Worm (Caenorhabditis elegans) whole organism, L2 larva: Measurements from ENCODE around the gene uroc-1.
"Not testable (repeated sequence)": the region's sequence is repeated elsewhere in the genome, so short reads cannot be mapped to it uniquely, and the experiment has no call there.

Experiments used
- F13H6.1 ChIP-seq: sonication (generic microtip); optimal IDR thresholded peaks from 2 replicates; lab custom pipeline; 2016; ENCODE audit warnings: missing genetic modification characterization, missing compliant biosample characterization
- R02D3.7 ChIP-seq: fragments of 150-350 bp; optimal IDR thresholded peaks from 2 replicates; lab custom pipeline; 2014; ENCODE audit warnings: missing biosample characterization, missing genetic modification characterization
- Y55F3AM.14 ChIP-seq: fragments of 200-800 bp; sonication (Bioruptor generic); optimal IDR thresholded peaks from 2 replicates; lab custom pipeline; 2018; ENCODE audit warnings: mild to moderate bottlenecking, missing genetic modification characterization, missing compliant biosample characterization
- aly-2 ChIP-seq: fragments of 150-350 bp; optimal IDR thresholded peaks from 2 replicates; lab custom pipeline; 2014; ENCODE audit warnings: missing biosample characterization, missing genetic modification characterization
- ama-1 ChIP-seq: fragments of 150-350 bp; optimal IDR thresholded peaks from 2 replicates; lab custom pipeline; 2018; ENCODE audit warnings: inconsistent platforms
- blmp-1 ChIP-seq: sonication (generic microtip); optimal IDR thresholded peaks from 2 replicates; lab custom pipeline; 2017; ENCODE audit warnings: missing genetic modification characterization, mild to moderate bottlenecking, missing compliant biosample characterization, antibody characterized with exemption, moderate library complexity; ENCODE audit not compliant: insufficient read depth
- ceh-16 ChIP-seq: fragments of 150-350 bp; optimal IDR thresholded peaks from 2 replicates; lab custom pipeline; 2014; ENCODE audit warnings: missing biosample characterization, missing genetic modification characterization
- ceh-82 ChIP-seq: fragments of 150-350 bp; optimal IDR thresholded peaks from 2 replicates; lab custom pipeline; 2014; ENCODE audit warnings: missing biosample characterization, missing genetic modification characterization
- crh-2 ChIP-seq: sonication (generic microtip); optimal IDR thresholded peaks from 2 replicates; lab custom pipeline; 2017; ENCODE audit warnings: missing biosample characterization, missing genetic modification characterization
- dmd-4 ChIP-seq: sonication (generic microtip); optimal IDR thresholded peaks from 2 replicates; lab custom pipeline; 2017; ENCODE audit warnings: missing biosample characterization, missing genetic modification characterization
- egl-27 ChIP-seq: sonication (generic microtip); optimal IDR thresholded peaks from 3 replicates; lab custom pipeline; 2017; ENCODE audit warnings: missing biosample characterization, missing genetic modification reagents, missing genetic modification characterization
- elt-1 ChIP-seq: fragments of 150-350 bp; optimal IDR thresholded peaks from 2 replicates; lab custom pipeline; 2014; ENCODE audit warnings: missing biosample characterization, missing genetic modification characterization
- elt-3 ChIP-seq: sonication (generic microtip); optimal IDR thresholded peaks from 2 replicates; lab custom pipeline; 2017; ENCODE audit warnings: missing biosample characterization, missing genetic modification characterization
- fos-1 ChIP-seq: fragments of 150-350 bp; optimal IDR thresholded peaks from 2 replicates; lab custom pipeline; 2014; ENCODE audit warnings: missing biosample characterization, missing genetic modification characterization
- gmeb-1 ChIP-seq: fragments of 150-350 bp; optimal IDR thresholded peaks from 2 replicates; lab custom pipeline; 2014; ENCODE audit warnings: missing biosample characterization, missing genetic modification characterization
- lin-11 ChIP-seq: fragments of 150-350 bp; sonication (generic microtip); optimal IDR thresholded peaks from 2 replicates; lab custom pipeline; 2014; ENCODE audit warnings: missing biosample characterization, missing genetic modification characterization, inconsistent platforms, mixed read lengths
- lin-13 ChIP-seq: fragments of 150-350 bp; optimal IDR thresholded peaks from 2 replicates; lab custom pipeline; 2014; ENCODE audit warnings: missing biosample characterization, missing genetic modification reagents, missing genetic modification characterization
- lin-39 ChIP-seq: fragments of 150-350 bp; optimal IDR thresholded peaks from 2 replicates; lab custom pipeline; 2014; ENCODE audit warnings: missing biosample characterization, missing genetic modification reagents, missing genetic modification characterization
- lsy-2 ChIP-seq, 2 experiments: fragments of 150-350 bp in 1 of 2; sonication (generic microtip) in 1 of 2; optimal IDR thresholded peaks; 2 replicates each; lab custom pipeline; 2014 to 2017; ENCODE audit warnings: missing biosample characterization in 2 of 2, missing genetic modification characterization in 2 of 2
- mdl-1 ChIP-seq, 2 experiments: fragments of 150-350 bp in 1 of 2; sonication (generic microtip) in 1 of 2; optimal IDR thresholded peaks; 2 replicates each; lab custom pipeline; 2017; ENCODE audit warnings: missing biosample characterization in 2 of 2, missing genetic modification characterization in 2 of 2
- nhr-11 ChIP-seq: fragments of 150-350 bp; optimal IDR thresholded peaks from 2 replicates; lab custom pipeline; 2014; ENCODE audit warnings: missing biosample characterization, missing genetic modification characterization
- nhr-12 ChIP-seq: fragments of 150-350 bp; optimal IDR thresholded peaks from 2 replicates; lab custom pipeline; 2014; ENCODE audit warnings: missing biosample characterization, missing genetic modification characterization
- nhr-129 ChIP-seq: fragments of 150-350 bp; optimal IDR thresholded peaks from 2 replicates; lab custom pipeline; 2014; ENCODE audit warnings: missing biosample characterization, missing genetic modification characterization
- nhr-21 ChIP-seq: fragments of 150-350 bp; optimal IDR thresholded peaks from 2 replicates; lab custom pipeline; 2014; ENCODE audit warnings: missing biosample characterization, missing genetic modification characterization
- nhr-25 ChIP-seq: fragments of 150-350 bp; sonication (generic microtip); optimal IDR thresholded peaks from 3 replicates; lab custom pipeline; 2014; ENCODE audit warnings: missing biosample characterization, missing genetic modification characterization
- nhr-77 ChIP-seq: fragments of 150-350 bp; optimal IDR thresholded peaks from 2 replicates; lab custom pipeline; 2014; ENCODE audit warnings: missing biosample characterization, missing genetic modification characterization
- skn-1 ChIP-seq: sonication (generic microtip); optimal IDR thresholded peaks from 2 replicates; lab custom pipeline; 2017; ENCODE audit warnings: missing biosample characterization, missing genetic modification characterization
- sma-3 ChIP-seq: sonication (generic microtip); optimal IDR thresholded peaks from 2 replicates; lab custom pipeline; 2016; ENCODE audit warnings: missing genetic modification reagents, missing genetic modification characterization, missing compliant biosample characterization
- sma-9 ChIP-seq, 2 experiments: fragments of 150-350 bp in 1 of 2; sonication (generic microtip) in 1 of 2; optimal IDR thresholded peaks; 2 replicates each; lab custom pipeline; 2014 to 2016; ENCODE audit warnings: missing genetic modification characterization in 2 of 2, mild to moderate bottlenecking in 1 of 2, missing biosample characterization in 1 of 2, missing compliant biosample characterization in 1 of 2, missing genetic modification reagents in 1 of 2, moderate library complexity in 1 of 2
- snpc-4 ChIP-seq: fragments of 150-350 bp; optimal IDR thresholded peaks from 2 replicates; lab custom pipeline; 2014; ENCODE audit warnings: missing biosample characterization, missing genetic modification characterization
- unc-39 ChIP-seq: fragments of 150-350 bp; optimal IDR thresholded peaks from 2 replicates; lab custom pipeline; 2014; ENCODE audit warnings: missing biosample characterization, missing genetic modification characterization
- unc-55 ChIP-seq: fragments of 150-350 bp; sonication (generic microtip); optimal IDR thresholded peaks from 3 replicates; lab custom pipeline; 2014; ENCODE audit warnings: missing biosample characterization, missing genetic modification reagents, missing genetic modification characterization
- unc-62 ChIP-seq: fragments of 150-350 bp; optimal IDR thresholded peaks from 2 replicates; lab custom pipeline; 2014; ENCODE audit warnings: missing biosample characterization, missing genetic modification reagents, missing genetic modification characterization
- zag-1 ChIP-seq: fragments of 150-350 bp; optimal IDR thresholded peaks from 2 replicates; lab custom pipeline; 2014; ENCODE audit warnings: missing biosample characterization, missing genetic modification characterization
- ztf-1 ChIP-seq: fragments of 200-800 bp; sonication (Bioruptor generic); conservative IDR thresholded peaks from 2 replicates; pipeline ENCODE4 v1.3.6; 2022; ENCODE audit warnings: missing genetic modification characterization, missing compliant biosample characterization
- ztf-11 ChIP-seq: sonication (generic microtip); optimal IDR thresholded peaks from 2 replicates; lab custom pipeline; 2017; ENCODE audit warnings: missing biosample characterization, missing genetic modification characterization
- ztf-4 ChIP-seq: fragments of 150-350 bp; optimal IDR thresholded peaks from 2 replicates; lab custom pipeline; 2014; ENCODE audit warnings: missing biosample characterization, missing genetic modification characterization

uroc-1 gene

ce11 chrIV:16525018-16525417 is 17.5 kb downstream of the uroc-1 start:
- TF ChIP-seq ama-1 (lab: Kevin White, UChicago) = no peak
- TF ChIP-seq ztf-11 = no peak
- TF ChIP-seq F13H6.1 = no peak
- TF ChIP-seq ztf-1 = no peak
- TF ChIP-seq blmp-1 (tag; lab: Kevin White, UChicago) = no peak
- no peak for TF ChIP-seq sma-9 (GFP tag; optimal IDR thresholded peaks at IDR 0.05; lab: Kevin White, UChicago)
- no peak for TF ChIP-seq sma-9 (tag; optimal IDR thresholded peaks at IDR 0.05; lab: Kevin White, UChicago)
- no peak for TF ChIP-seq skn-1 (tag; lab: Kevin White, UChicago)

ce11 chrIV:16507132-16507531 is 35.4 kb downstream of the uroc-1 start, which contains the start of gene Y51H4A.935:
Gene Y51H4A.935, minus strand, starts transcription at chrIV:16507232.
- not testable (repeated sequence) for TF ChIP-seq sma-3 (GFP tag; lab: Kevin White, UChicago); unc-39 (tag; lab: Kevin White, UChicago); aly-2 (tag; lab: Kevin White, UChicago)

- TF ChIP-seq blmp-1 (tag; lab: Kevin White, UChicago) = no peak
- no peak for TF ChIP-seq unc-62 (GFP tag; lab: Kevin White, UChicago)
- TF ChIP-seq nhr-25 = no peak
- TF ChIP-seq Y55F3AM.14 (GFP tag; lab: Kevin White, UChicago) = no peak
- TF ChIP-seq ceh-16 = no peak
- TF ChIP-seq mdl-1 (tag; optimal IDR thresholded peaks at IDR 0.05; lab: Kevin White, UChicago) = no peak
- no peak for TF ChIP-seq sma-3 (GFP tag; lab: Kevin White, UChicago)
- no peak for TF ChIP-seq unc-55 (GFP tag; lab: Kevin White, UChicago)
- no peak for TF ChIP-seq aly-2 (tag; lab: Kevin White, UChicago)
- no peak for TF ChIP-seq unc-39 (tag; lab: Kevin White, UChicago)
- no peak for TF ChIP-seq F13H6.1
- no peak for TF ChIP-seq lin-13
- TF ChIP-seq zag-1 = no peak
- TF ChIP-seq crh-2 = no peak
- no peak for TF ChIP-seq nhr-12 (tag; lab: Kevin White, UChicago)
- no peak for TF ChIP-seq ceh-82 (tag; lab: Kevin White, UChicago)
- TF ChIP-seq fos-1 = no peak
Measured at ce11 chrIV:16505632-16506203, 36.8 kb downstream of the uroc-1 start, which contains the start of gene zip-7. Gene zip-7, minus strand, starts transcription at chrIV:16505682.

ce11 chrIV:16503590-16504217 is 38.8 kb downstream of the uroc-1 start:
- no peak for TF ChIP-seq gmeb-1
- TF ChIP-seq F13H6.1 = no peak
- TF ChIP-seq fos-1 = no peak
- TF ChIP-seq dmd-4 = no peak
- no peak for TF ChIP-seq elt-3
- TF ChIP-seq unc-55 (GFP tag; lab: Kevin White, UChicago) = no peak
- no peak for TF ChIP-seq ama-1 (lab: Kevin White, UChicago)
- TF ChIP-seq crh-2 = no peak
- no peak for TF ChIP-seq lin-11 (tag; lab: Kevin White, UChicago)
- no peak for TF ChIP-seq egl-27
- no peak for TF ChIP-seq nhr-77 (tag; lab: Kevin White, UChicago)
- TF ChIP-seq sma-9 (GFP tag; optimal IDR thresholded peaks at IDR 0.05; lab: Kevin White, UChicago) = no peak
- TF ChIP-seq sma-9 (tag; optimal IDR thresholded peaks at IDR 0.05; lab: Kevin White, UChicago) = no peak
- TF ChIP-seq ztf-1 = no peak

- TF ChIP-seq egl-27 (no peak), ceh-16 (no peak), unc-39 (tag; lab: Kevin White, UChicago) (no peak), skn-1 (tag; lab: Kevin White, UChicago) (no peak), ztf-4 (tag; lab: Kevin White, UChicago) (no peak), nhr-11 (tag; lab: Kevin White, UChicago) (no peak), snpc-4 (tag; lab: Kevin White, UChicago) (no peak), nhr-129 (no peak), lsy-2 (tag; optimal IDR thresholded peaks at IDR 0.05; lab: Kevin White, UChicago) (no peak), lin-39 (tag; lab: Kevin White, UChicago) (no peak), nhr-21 (tag; lab: Kevin White, UChicago) (no peak), nhr-25 (no peak), elt-1 (no peak), nhr-77 (tag; lab: Kevin White, UChicago) (no peak), sma-3 (GFP tag; lab: Kevin White, UChicago) (no peak), R02D3.7 (tag; lab: Kevin White, UChicago) (no peak)
Measured at ce11 chrIV:16503049-16503448, 39.5 kb downstream of the uroc-1 start.
